Fruit fly (Drosophila melanogaster) whole organism, adult: ENCODE measurements around the gene Cyp4ac1.

Experiments used
- CG11617 ChIP-seq: fragments of 200-800 bp; sonication (Bioruptor generic); optimal IDR thresholded peaks from 2 replicates; lab custom pipeline; 2017; ENCODE audit warnings: mild to moderate bottlenecking, missing biosample characterization, missing genetic modification reagents, missing genetic modification characterization
- CG12768 ChIP-seq: fragments of 200-800 bp; sonication (Bioruptor generic); optimal IDR thresholded peaks from 2 replicates; lab custom pipeline; 2017; ENCODE audit warnings: missing biosample characterization, missing genetic modification characterization, mild to moderate bottlenecking, moderate library complexity, missing genetic modification reagents
- CG14711 ChIP-seq: fragments of 200-800 bp; sonication (Bioruptor generic); optimal IDR thresholded peaks from 2 replicates; lab custom pipeline; 2018; ENCODE audit warnings: missing biosample characterization, mild to moderate bottlenecking, missing genetic modification characterization, moderate library complexity
- CG1620 ChIP-seq: fragments of 200-800 bp; sonication (Bioruptor generic); optimal IDR thresholded peaks from 2 replicates; lab custom pipeline; 2016; ENCODE audit warnings: missing biosample characterization, missing genetic modification characterization
- CG33017 ChIP-seq: fragments of 200-800 bp; sonication (Bioruptor generic); optimal IDR thresholded peaks from 2 replicates; lab custom pipeline; 2018; ENCODE audit warnings: missing biosample characterization, mild to moderate bottlenecking, missing genetic modification characterization, moderate library complexity
- CG5204 ChIP-seq: fragments of 200-800 bp; sonication (Bioruptor generic); optimal IDR thresholded peaks from 2 replicates; lab custom pipeline; 2016; ENCODE audit warnings: missing biosample characterization, missing genetic modification characterization
- CG7045 ChIP-seq: fragments of 200-800 bp; sonication (Bioruptor generic); optimal IDR thresholded peaks from 2 replicates; lab custom pipeline; 2017; ENCODE audit warnings: missing biosample characterization, mild to moderate bottlenecking, missing genetic modification characterization
- CG7101 ChIP-seq: fragments of 200-800 bp; sonication (Bioruptor generic); optimal IDR thresholded peaks from 2 replicates; lab custom pipeline; 2018; ENCODE audit warnings: missing biosample characterization, mild to moderate bottlenecking, missing genetic modification characterization, moderate library complexity
- Clk ChIP-seq: fragments of 200-800 bp; sonication (Bioruptor generic); optimal IDR thresholded peaks from 2 replicates; lab custom pipeline; 2017; ENCODE audit warnings: missing biosample characterization, missing genetic modification characterization
- Crg-1 ChIP-seq: fragments of 200-800 bp; sonication (Bioruptor generic); optimal IDR thresholded peaks from 2 replicates; lab custom pipeline; 2016; ENCODE audit warnings: missing biosample characterization, missing genetic modification characterization
- Hr96 ChIP-seq: fragments of 200-800 bp; sonication (Bioruptor generic); optimal IDR thresholded peaks from 2 replicates; lab custom pipeline; 2016; ENCODE audit warnings: missing biosample characterization, missing genetic modification characterization
- Mnt ChIP-seq: fragments of 200-800 bp; sonication (Bioruptor generic); optimal IDR thresholded peaks from 2 replicates; lab custom pipeline; 2016; ENCODE audit warnings: missing biosample characterization, mild to moderate bottlenecking, missing genetic modification characterization
- bab1 ChIP-seq: fragments of 200-800 bp; sonication (Bioruptor generic); optimal IDR thresholded peaks from 3 replicates; lab custom pipeline; 2019; ENCODE audit warnings: missing biosample characterization, mild to moderate bottlenecking, missing genetic modification characterization, moderate library complexity
- cic ChIP-seq: fragments of 200-800 bp; sonication (Bioruptor generic); optimal IDR thresholded peaks from 2 replicates; lab custom pipeline; 2017; ENCODE audit warnings: missing biosample characterization, mild to moderate bottlenecking, missing genetic modification characterization, moderate library complexity
- cnc ChIP-seq, 2 experiments: fragments of >200 bp; optimal IDR thresholded peaks; 2 replicates each; lab custom pipeline; 2017
- kay ChIP-seq: fragments of 200-800 bp; sonication (Bioruptor generic); peaks from one replicate; lab custom pipeline; 2016; ENCODE audit warnings: missing biosample characterization, missing genetic modification characterization, borderline replicate concordance
- ovo ChIP-seq: fragments of 200-800 bp; sonication (Bioruptor generic); optimal IDR thresholded peaks from 2 replicates; lab custom pipeline; 2016; ENCODE audit warnings: missing biosample characterization, missing genetic modification characterization
- pad ChIP-seq: fragments of 200-800 bp; sonication (Bioruptor generic); optimal IDR thresholded peaks from 3 replicates; lab custom pipeline; 2017; ENCODE audit warnings: missing biosample characterization, missing genetic modification characterization, mild to moderate bottlenecking, moderate library complexity, missing genetic modification reagents
- tj ChIP-seq: fragments of 200-800 bp; sonication (Bioruptor generic); optimal IDR thresholded peaks from 3 replicates; lab custom pipeline; 2017; ENCODE audit warnings: missing biosample characterization, mild to moderate bottlenecking, missing genetic modification characterization, moderate library complexity
- toe ChIP-seq: fragments of 200-800 bp; sonication (Bioruptor generic); optimal IDR thresholded peaks from 2 replicates; lab custom pipeline; 2016; ENCODE audit warnings: missing biosample characterization, missing genetic modification characterization

The Cyp4ac1 gene

dm6 chr2L:5226891-5227554 is 36.8 kb upstream of the Cyp4ac1 start:
- TF ChIP-seq CG12768 (no peak), CG7045 (no peak), Clk (GFP tag; lab: Kevin White, UChicago) (no peak), bab1 (no peak), Hr96 (no peak), Crg-1 (GFP tag; lab: Kevin White, UChicago) (no peak), ovo (GFP tag; lab: Kevin White, UChicago) (no peak), cnc (optimal IDR thresholded peaks at IDR 0.05; lab: Kevin White, UChicago) (no peak), CG11617 (GFP tag; lab: Kevin White, UChicago) (no peak), CG7101 (no peak), CG1620 (GFP tag; lab: Kevin White, UChicago) (no peak), toe (GFP tag; lab: Kevin White, UChicago) (no peak)

- TF ChIP-seq bab1, result no peak
- no peak for TF ChIP-seq cnc (optimal IDR thresholded peaks at IDR 0.05; lab: Kevin White, UChicago)
- no peak for TF ChIP-seq CG12768
- TF ChIP-seq Mnt (GFP tag; lab: Kevin White, UChicago), result no peak
- no peak for TF ChIP-seq CG11617 (GFP tag; lab: Kevin White, UChicago)
- no peak for TF ChIP-seq ovo (GFP tag; lab: Kevin White, UChicago)
- TF ChIP-seq cic (GFP tag; lab: Kevin White, UChicago), result no peak
- no peak for TF ChIP-seq CG33017 (tag; lab: Kevin White, UChicago)
- no peak for TF ChIP-seq CG5204 (GFP tag; lab: Kevin White, UChicago)
- no peak for TF ChIP-seq tj
- no peak for TF ChIP-seq Crg-1 (GFP tag; lab: Kevin White, UChicago)
- TF ChIP-seq toe (GFP tag; lab: Kevin White, UChicago), result no peak
- no peak for TF ChIP-seq CG7045
- TF ChIP-seq Hr96, result no peak
- TF ChIP-seq CG1620 (GFP tag; lab: Kevin White, UChicago), result no peak
- TF ChIP-seq pad (GFP tag; lab: Kevin White, UChicago), result no peak
- TF ChIP-seq CG14711 (tag; lab: Kevin White, UChicago), result no peak
- no peak for TF ChIP-seq Clk (GFP tag; lab: Kevin White, UChicago)
These were observed 35.2 kb upstream of the Cyp4ac1 start for dm6 chr2L:5228581-5229077.

- TF ChIP-seq CG14711 (tag; lab: Kevin White, UChicago), result no peak
- TF ChIP-seq bab1, result no peak
- TF ChIP-seq ovo (GFP tag; lab: Kevin White, UChicago), result no peak
- TF ChIP-seq toe (GFP tag; lab: Kevin White, UChicago), result no peak
- no peak for TF ChIP-seq CG11617 (GFP tag; lab: Kevin White, UChicago)
- TF ChIP-seq CG12768, result no peak
- TF ChIP-seq CG33017 (tag; lab: Kevin White, UChicago), result no peak
- TF ChIP-seq cic (GFP tag; lab: Kevin White, UChicago), result no peak
- TF ChIP-seq CG1620 (GFP tag; lab: Kevin White, UChicago), result no peak
- TF ChIP-seq Crg-1 (GFP tag; lab: Kevin White, UChicago), result no peak
- TF ChIP-seq pad (GFP tag; lab: Kevin White, UChicago), result no peak
- no peak for TF ChIP-seq Mnt (GFP tag; lab: Kevin White, UChicago)
- TF ChIP-seq Clk (GFP tag; lab: Kevin White, UChicago), result no peak
- TF ChIP-seq tj, result no peak
- no peak for TF ChIP-seq cnc (optimal IDR thresholded peaks at IDR 0.05; lab: Kevin White, UChicago)
- TF ChIP-seq CG7101, result no peak
These were observed 34.6 kb upstream of the Cyp4ac1 start for dm6 chr2L:5229239-5229638.

- TF ChIP-seq CG11617 (GFP tag; lab: Kevin White, UChicago), result no peak
- no peak for TF ChIP-seq Mnt (GFP tag; lab: Kevin White, UChicago)
- no peak for TF ChIP-seq CG12768
- no peak for TF ChIP-seq Hr96
- TF ChIP-seq Clk (GFP tag; lab: Kevin White, UChicago), result no peak
These were observed 34.0 kb upstream of the Cyp4ac1 start for dm6 chr2L:5229735-5230347.

- TF ChIP-seq CG7101 (no peak), cnc (optimal IDR thresholded peaks at IDR 0.05; lab: Kevin White, UChicago) (peak in 1 of 2 experiments; percentile 12)
These were observed 33.0 kb upstream of the Cyp4ac1 start for dm6 chr2L:5230772-5231171.

dm6 chr2L:5231437-5231836 is 32.4 kb upstream of the Cyp4ac1 start:
- no peak for TF ChIP-seq CG7101
- TF ChIP-seq kay (GFP tag; lab: Kevin White, UChicago), result no peak
- TF ChIP-seq CG33017 (tag; lab: Kevin White, UChicago), result no peak
- TF ChIP-seq CG7045, result no peak
- no peak for TF ChIP-seq Mnt (GFP tag; lab: Kevin White, UChicago)
- no peak for TF ChIP-seq CG12768
- TF ChIP-seq pad (GFP tag; lab: Kevin White, UChicago), result no peak
- TF ChIP-seq cic (GFP tag; lab: Kevin White, UChicago), result no peak
- no peak for TF ChIP-seq bab1
- TF ChIP-seq cnc (optimal IDR thresholded peaks at IDR 0.05; lab: Kevin White, UChicago), result no peak
- no peak for TF ChIP-seq ovo (GFP tag; lab: Kevin White, UChicago)
- TF ChIP-seq Clk (GFP tag; lab: Kevin White, UChicago), result no peak
- no peak for TF ChIP-seq toe (GFP tag; lab: Kevin White, UChicago)
- no peak for TF ChIP-seq tj
